Worm (Caenorhabditis elegans) whole organism, early embryonic: ENCODE data around the gene W03C9.6.

Experiments
- B0310.2 ChIP-seq: sonication (generic microtip); optimal IDR thresholded peaks from 2 replicates; lab custom pipeline; 2016; ENCODE audit warnings: mild to moderate bottlenecking, missing genetic modification characterization, missing compliant biosample characterization
- ama-1 ChIP-seq: fragments of 150-350 bp; optimal IDR thresholded peaks from 2 replicates; lab custom pipeline; 2014
- ets-7 ChIP-seq: sonication (generic microtip); optimal IDR thresholded peaks from 2 replicates; lab custom pipeline; 2016; ENCODE audit warnings: missing genotype, missing genetic modification characterization, missing compliant biosample characterization
- flt-1 ChIP-seq: fragments of 200-800 bp; sonication (Bioruptor generic); IDR thresholded peaks from 2 replicates; pipeline ENCODE4 v1.3.6; 2022; ENCODE audit warnings: missing genetic modification characterization, missing compliant biosample characterization
- hmbx-1 ChIP-seq: sonication (generic microtip); optimal IDR thresholded peaks from 2 replicates; lab custom pipeline; 2016; ENCODE audit warnings: mild to moderate bottlenecking, missing genetic modification characterization, missing compliant biosample characterization
- hmg-4 ChIP-seq: fragments of 200-800 bp; sonication (Bioruptor generic); optimal IDR thresholded peaks from 2 replicates; lab custom pipeline; 2018; ENCODE audit warnings: mild to moderate bottlenecking, missing genetic modification characterization, missing compliant biosample characterization
- hnd-1 ChIP-seq: sonication (generic microtip); optimal IDR thresholded peaks from 2 replicates; lab custom pipeline; 2016; ENCODE audit warnings: missing genetic modification characterization, missing compliant biosample characterization
- tbx-37 ChIP-seq: fragments of 200-800 bp; sonication (Bioruptor generic); conservative IDR thresholded peaks from 2 replicates; pipeline ENCODE4 v1.3.6; 2022; ENCODE audit warnings: missing genetic modification reagents, missing genetic modification characterization, missing compliant biosample characterization
- tra-4 ChIP-seq: sonication (generic microtip); optimal IDR thresholded peaks from 2 replicates; lab custom pipeline; 2017; ENCODE audit warnings: missing genetic modification characterization, missing compliant biosample characterization

DNA sequence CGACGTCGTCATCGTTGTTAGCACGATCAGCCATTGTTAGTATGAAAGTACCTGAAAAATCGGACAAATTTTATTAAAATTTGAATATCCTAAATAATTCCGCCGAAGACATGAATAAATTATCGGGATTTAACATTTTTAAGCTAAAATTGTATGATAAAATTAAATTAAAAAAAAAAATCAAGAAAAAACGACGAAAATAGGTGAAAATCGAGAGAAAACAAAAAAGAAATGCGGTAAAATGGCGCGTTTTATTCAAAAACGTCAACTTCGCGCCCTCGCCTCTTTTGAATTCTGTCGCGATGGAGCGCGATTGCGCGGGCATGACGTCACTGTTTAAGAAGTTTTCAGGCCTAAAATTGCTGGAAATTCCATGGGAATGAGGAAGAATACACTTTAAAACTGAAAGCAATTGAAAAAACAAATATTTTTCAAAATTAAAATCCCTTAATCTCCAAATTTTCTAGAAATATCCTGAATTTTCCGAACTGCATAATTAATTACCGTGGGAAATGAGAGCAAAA lies 52.3 kb downstream of the W03C9.6 start, which contains the start of gene mcm-2:
- TF ChIP-seq tbx-37 (GFP tag; lab: Robert Waterston, UW) (no peak), hmg-4 (GFP tag; lab: Kevin White, UChicago) (no peak), flt-1 (GFP tag; lab: Robert Waterston, UW) (no peak), hnd-1 (tag; lab: Kevin White, UChicago) (no peak), hmbx-1 (no peak), ama-1 (lab: Kevin White, UChicago) (no peak), tra-4 (tag; lab: Kevin White, UChicago) (no peak), ets-7 (no peak), B0310.2 (tag; lab: Kevin White, UChicago) (no peak)
